Fruit fly (Drosophila melanogaster): ENCODE data around the gene CG15739.

DNA sequence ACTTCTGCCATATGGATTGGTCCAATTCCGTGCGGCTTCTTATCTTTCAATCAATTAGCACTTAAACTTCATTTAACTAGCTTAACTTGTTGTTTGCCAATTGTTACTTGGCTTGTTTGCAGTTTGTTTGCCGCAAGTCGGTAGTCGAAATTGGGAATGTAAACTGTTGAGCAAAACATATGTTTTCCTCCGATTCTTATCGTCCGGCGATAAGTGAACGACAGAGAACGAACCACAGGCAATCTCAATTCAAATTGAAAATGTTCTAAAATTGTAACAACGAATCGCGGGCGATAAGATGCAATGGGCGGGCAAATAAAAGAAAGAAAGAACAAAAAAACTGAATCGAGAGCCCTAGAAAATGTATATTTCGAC lies 14.7 kb upstream of the CG15739 start:
- TF ChIP-seq odd (GFP tag; optimal IDR thresholded peaks at IDR 0.05) (no peak), Poxn (GFP tag; IDR thresholded peaks at IDR 0.05) (no peak), esg (GFP tag; conservative IDR thresholded peaks at IDR 0.05) (no peak)

All from whole organism, embryonic.